Worm (Caenorhabditis elegans) whole organism, L1 larva: ENCODE data around the gene F52D1.2.

Experiments used
- jun-1 ChIP-seq: fragments of 150-350 bp; optimal IDR thresholded peaks from 2 replicates; lab custom pipeline; 2014; ENCODE audit warnings: missing biosample characterization, missing genetic modification reagents, missing genetic modification characterization
- nhr-11 ChIP-seq: fragments of 150-350 bp; optimal IDR thresholded peaks from 2 replicates; lab custom pipeline; 2014; ENCODE audit warnings: missing biosample characterization, missing genetic modification characterization
- tlp-1 ChIP-seq: fragments of 150-350 bp; optimal IDR thresholded peaks from 2 replicates; lab custom pipeline; 2014; ENCODE audit warnings: missing biosample characterization, missing genetic modification characterization

DNA sequence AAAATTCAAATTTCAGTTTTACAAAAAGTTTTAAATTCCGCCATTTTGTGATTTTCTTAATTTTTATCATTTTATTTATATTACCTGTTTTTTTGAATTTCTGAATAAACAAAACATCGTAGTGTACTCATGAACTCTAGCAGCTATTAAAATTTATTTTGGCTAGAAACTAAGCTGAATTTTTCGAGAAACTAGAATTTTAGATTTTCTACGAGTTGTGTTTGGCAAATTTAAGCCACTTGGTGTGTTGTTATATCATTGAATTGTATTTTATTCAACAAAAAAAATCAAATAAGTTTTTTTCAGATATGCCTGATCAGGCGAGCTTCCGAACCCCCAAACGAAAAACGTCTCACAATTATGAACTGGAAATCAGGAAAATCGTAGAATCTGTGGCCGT, 52.8 kb downstream of the F52D1.2 start, which contains the start of gene R04A9.6:
- TF ChIP-seq nhr-11 (tag; lab: Kevin White, UChicago) (no peak), jun-1 (no peak), tlp-1 (no peak)
